Worm (Caenorhabditis elegans): Measurements from ENCODE around the gene Y25C1A.14.

ce11 chrII:3105765-3106164 lies 9.0 kb upstream of the Y25C1A.14 start, which contains the start of gene clec-122:
- TF ChIP-seq ceh-39 (tag; optimal IDR thresholded peaks at IDR 0.05) (no peak), blmp-1 (tag; optimal IDR thresholded peaks at IDR 0.05) (no peak), mab-5 (tag; optimal IDR thresholded peaks at IDR 0.05) (no peak), unc-62 (GFP tag; optimal IDR thresholded peaks at IDR 0.05) (no peak), unc-39 (tag; optimal IDR thresholded peaks at IDR 0.05) (no peak), snpc-4 (tag; optimal IDR thresholded peaks at IDR 0.05) (no peak), ham-2 (GFP tag; optimal IDR thresholded peaks at IDR 0.05) (no peak), lin-13 (tag; optimal IDR thresholded peaks at IDR 0.05) (no peak), lsy-2 (tag; optimal IDR thresholded peaks at IDR 0.05) (no peak), flh-1 (GFP tag; optimal IDR thresholded peaks at IDR 0.05) (no peak), M03D4.4 (tag; optimal IDR thresholded peaks at IDR 0.05) (no peak), zip-8 (tag; optimal IDR thresholded peaks at IDR 0.05) (no peak), mls-2 (tag; optimal IDR thresholded peaks at IDR 0.05) (no peak), sptf-1 (tag; optimal IDR thresholded peaks at IDR 0.05) (no peak)
